Fruit fly (Drosophila melanogaster): ENCODE data around the gene CG17906.

The CG17906 gene

DNA sequence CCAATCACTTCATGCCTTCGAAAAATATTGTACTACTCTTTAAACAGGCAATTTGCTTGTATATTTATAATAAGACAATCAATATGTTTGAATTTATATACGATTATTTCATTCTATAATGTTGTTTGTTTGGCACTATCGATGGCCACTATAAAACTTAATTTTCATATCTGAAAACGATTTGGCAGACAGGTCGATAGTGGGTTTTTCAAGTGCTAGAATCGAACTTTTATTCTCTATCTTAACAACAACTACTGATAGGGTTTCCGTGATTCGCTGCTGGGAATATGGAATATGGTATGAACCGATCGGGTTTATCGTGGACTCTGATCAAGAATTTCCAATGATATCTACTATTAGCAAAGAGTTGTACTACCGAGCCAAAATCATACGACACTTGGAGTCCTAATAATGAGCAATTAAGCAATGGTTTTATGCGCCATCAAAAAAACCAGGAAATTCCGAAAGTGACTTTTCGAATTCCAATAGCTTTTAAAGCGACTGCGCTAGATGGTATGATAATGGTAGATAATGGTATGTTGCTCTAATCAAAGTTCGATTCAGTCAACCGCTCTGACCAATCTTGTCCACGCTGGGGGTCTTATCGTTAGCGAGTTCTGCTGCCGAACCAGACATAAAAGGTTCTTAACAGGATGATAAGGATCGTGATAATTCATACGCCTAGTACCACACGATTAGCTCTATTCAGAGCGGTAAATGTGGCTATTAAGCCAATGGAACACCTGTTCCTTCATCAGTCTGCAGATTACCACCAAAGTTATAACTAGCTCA, at the start of gene CG17906:
CG17906 (plus strand) TSS at position 742 of the 792 bp plus-strand sequence.
- TF ChIP-seq CG32121 (GFP tag; IDR thresholded peaks at IDR 0.05): no peak
- TF ChIP-seq D1 (tag; optimal IDR thresholded peaks at IDR 0.05): no peak
- TF ChIP-seq CG10348 (GFP tag; IDR thresholded peaks at IDR 0.05): no peak
- no peak for TF ChIP-seq CG34367 (tag; optimal IDR thresholded peaks at IDR 0.05)
- no peak for TF ChIP-seq Snoo (tag; optimal IDR thresholded peaks at IDR 0.05)
- TF ChIP-seq fd96Ca (GFP tag; IDR thresholded peaks at IDR 0.05): no peak
- no peak for TF ChIP-seq CG8159 (tag; optimal IDR thresholded peaks at IDR 0.05)
- no peak for TF ChIP-seq CG4496 (GFP tag; IDR thresholded peaks at IDR 0.05)
- no peak for TF ChIP-seq CG9948 (tag; optimal IDR thresholded peaks at IDR 0.05)
- TF ChIP-seq gl (tag; optimal IDR thresholded peaks at IDR 0.05): no peak
- TF ChIP-seq Pif1B (GFP tag; optimal IDR thresholded peaks at IDR 0.05): no peak
- TF ChIP-seq Ets98B (GFP tag; IDR thresholded peaks at IDR 0.05): no peak

DNA sequence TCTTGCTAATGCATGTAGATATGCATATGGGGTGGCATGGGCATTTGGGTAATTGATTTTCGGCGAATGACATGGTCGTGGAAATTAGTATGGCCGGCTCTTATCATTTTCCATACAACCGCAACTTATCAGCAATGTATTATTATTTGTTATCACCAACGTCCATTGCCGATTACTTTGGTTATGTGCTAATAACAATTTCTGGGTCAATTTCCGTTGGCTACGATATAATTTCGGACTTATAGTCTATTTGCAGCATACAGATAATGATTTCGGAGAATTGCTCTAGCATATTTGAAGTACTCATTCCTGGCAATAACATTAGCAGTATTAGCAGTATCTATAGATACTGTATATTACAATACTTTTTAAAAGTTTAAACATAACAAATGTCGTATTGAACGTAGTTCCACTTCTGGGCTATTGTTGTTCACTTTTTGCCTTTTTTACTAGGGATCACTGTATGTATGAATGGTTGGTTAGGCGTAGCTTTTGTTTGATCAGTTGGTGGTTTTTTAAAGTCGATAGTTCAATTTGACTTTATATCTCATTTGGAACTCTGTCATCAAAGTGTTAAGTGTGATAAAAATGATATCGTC, 47.4 kb upstream of the CG17906 start, which contains the start of gene CG46397:
CG46397 (plus strand) TSS at position 549 of the 599 bp plus-strand sequence.
- TF ChIP-seq fd96Ca (GFP tag; IDR thresholded peaks at IDR 0.05) (no peak), Ets98B (GFP tag; IDR thresholded peaks at IDR 0.05) (no peak), CG34367 (tag; optimal IDR thresholded peaks at IDR 0.05) (no peak), gl (tag; optimal IDR thresholded peaks at IDR 0.05) (no peak)

DNA sequence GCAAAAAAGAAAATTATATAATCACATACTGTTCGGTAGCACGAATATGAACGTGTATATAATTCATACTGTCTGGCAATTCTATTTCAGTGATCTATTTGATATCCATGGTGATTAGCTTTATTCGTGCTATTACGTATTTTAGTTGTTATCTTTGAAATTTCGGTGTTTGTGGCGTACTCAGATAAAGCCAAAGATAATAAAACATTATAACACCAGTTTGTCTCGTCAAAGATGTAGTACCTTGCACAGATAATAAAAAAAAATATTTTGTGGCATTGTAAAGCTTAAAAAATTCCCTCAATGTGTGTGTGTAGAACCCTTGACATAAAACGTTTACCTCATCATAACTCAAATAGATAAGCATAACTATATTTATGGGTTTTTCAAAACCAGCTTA, 46.2 kb upstream of the CG17906 start:
- TF ChIP-seq CG10348 (GFP tag; IDR thresholded peaks at IDR 0.05) (no peak), Ets98B (GFP tag; IDR thresholded peaks at IDR 0.05) (no peak), gl (tag; optimal IDR thresholded peaks at IDR 0.05) (no peak), fd96Ca (GFP tag; IDR thresholded peaks at IDR 0.05) (no peak), D1 (tag; optimal IDR thresholded peaks at IDR 0.05) (no peak), CG12605 (GFP tag; IDR thresholded peaks at IDR 0.05) (no peak), Snoo (tag; optimal IDR thresholded peaks at IDR 0.05) (no peak), CG17806 (tag; optimal IDR thresholded peaks at IDR 0.05) (no peak), CG13204 (GFP tag; optimal IDR thresholded peaks at IDR 0.05) (no peak), rn (GFP tag; IDR thresholded peaks at IDR 0.05) (no peak), CG8301 (tag; optimal IDR thresholded peaks at IDR 0.05) (no peak), CG4496 (GFP tag; IDR thresholded peaks at IDR 0.05) (no peak), CG8159 (tag; optimal IDR thresholded peaks at IDR 0.05) (no peak), Pif1B (GFP tag; optimal IDR thresholded peaks at IDR 0.05) (no peak), CG14655 (GFP tag; optimal IDR thresholded peaks at IDR 0.05) (no peak), Pif1A (GFP tag; optimal IDR thresholded peaks at IDR 0.05) (no peak), CG34367 (tag; optimal IDR thresholded peaks at IDR 0.05) (no peak), CG15710 (tag; optimal IDR thresholded peaks at IDR 0.05) (no peak), CG32121 (GFP tag; IDR thresholded peaks at IDR 0.05) (no peak)

DNA sequence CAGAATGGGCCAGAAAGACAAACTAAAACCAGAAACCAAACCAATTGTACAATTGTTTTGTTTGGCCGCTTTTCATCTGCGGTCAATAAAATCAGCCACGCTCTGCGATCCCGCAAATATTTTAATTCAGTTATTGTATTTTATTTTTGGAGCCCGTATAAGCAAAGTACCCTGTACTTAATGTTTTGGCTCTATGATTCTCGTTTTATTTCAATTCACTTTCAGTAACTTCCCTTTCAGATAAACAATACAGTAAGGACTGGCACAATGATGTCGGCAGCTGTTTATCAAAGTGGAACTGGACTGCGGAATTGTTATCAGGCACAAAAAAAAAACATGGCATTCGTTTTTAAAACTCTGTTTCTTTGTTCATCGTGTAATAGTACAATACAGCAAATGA, 45.5 kb upstream of the CG17906 start:
- TF ChIP-seq Pif1A (GFP tag; optimal IDR thresholded peaks at IDR 0.05) (no peak), Snoo (tag; optimal IDR thresholded peaks at IDR 0.05) (no peak), CG32121 (GFP tag; IDR thresholded peaks at IDR 0.05) (no peak), CG8159 (tag; optimal IDR thresholded peaks at IDR 0.05) (no peak), CG13204 (GFP tag; optimal IDR thresholded peaks at IDR 0.05) (no peak), CG34367 (tag; optimal IDR thresholded peaks at IDR 0.05) (no peak)

DNA sequence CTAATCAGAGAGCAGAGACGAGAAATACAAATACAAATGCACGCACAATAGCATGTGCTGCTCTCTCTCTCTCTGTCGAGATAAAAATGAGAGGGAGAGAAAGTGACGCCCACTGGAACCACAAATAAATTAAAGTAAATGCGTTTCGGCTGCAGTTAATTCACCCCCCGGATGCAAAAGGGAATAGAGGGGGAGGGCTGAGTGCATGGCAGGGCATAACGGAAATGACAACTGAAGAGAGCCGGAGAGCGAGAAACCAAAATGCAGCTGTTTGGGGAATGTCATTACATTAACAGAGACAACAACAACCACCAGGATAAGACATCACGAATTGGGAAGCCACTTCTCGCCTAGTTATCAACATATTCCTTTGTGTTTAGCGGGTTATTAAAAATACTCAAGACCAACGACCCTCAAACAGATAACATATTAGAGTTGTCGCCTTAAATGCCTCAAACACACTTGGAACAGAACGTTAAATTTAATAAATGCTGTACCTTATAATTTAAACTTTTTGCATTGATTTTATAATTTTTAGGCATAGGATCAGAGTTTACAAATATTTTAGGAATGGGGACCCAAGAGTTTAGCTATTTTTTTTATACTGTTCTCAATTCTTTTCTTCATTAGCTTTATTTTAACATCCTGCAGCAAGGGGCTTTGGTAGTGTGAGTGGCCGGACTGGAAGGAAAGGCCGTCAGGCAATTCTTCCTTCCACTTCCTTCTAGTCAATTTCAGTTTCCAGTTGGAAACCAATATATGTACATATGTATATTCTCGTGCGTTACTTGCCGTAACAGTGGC, 44.1 kb upstream of the CG17906 start:
- TF ChIP-seq CG32121 (GFP tag; IDR thresholded peaks at IDR 0.05) (no peak), CG8301 (tag; optimal IDR thresholded peaks at IDR 0.05) (peak; percentile 26), CG12605 (GFP tag; IDR thresholded peaks at IDR 0.05) (peak; percentile 41; the same call in 1 of the 2 replicates), CG34367 (tag; optimal IDR thresholded peaks at IDR 0.05) (peak; percentile 20), Pif1A (GFP tag; optimal IDR thresholded peaks at IDR 0.05) (peak; percentile 65), CG9948 (tag; optimal IDR thresholded peaks at IDR 0.05) (peak; percentile 75), CG10348 (GFP tag; IDR thresholded peaks at IDR 0.05) (no peak), D1 (tag; optimal IDR thresholded peaks at IDR 0.05) (peak; percentile 51), CG4496 (GFP tag; IDR thresholded peaks at IDR 0.05) (0 out of 3 replicates have a peak, but pooled peaks have one; percentile 51), Pif1B (GFP tag; optimal IDR thresholded peaks at IDR 0.05) (peak; percentile 50), EcR (GFP tag; optimal IDR thresholded peaks at IDR 0.05) (peak; percentile 67), fd96Ca (GFP tag; IDR thresholded peaks at IDR 0.05) (no peak), CG13204 (GFP tag; optimal IDR thresholded peaks at IDR 0.05) (no peak), gl (tag; optimal IDR thresholded peaks at IDR 0.05) (no peak), Ets98B (GFP tag; IDR thresholded peaks at IDR 0.05) (peak; percentile 27; the same call in 1 of the 2 replicates), CG15710 (tag; optimal IDR thresholded peaks at IDR 0.05) (peak; percentile 62), Snoo (tag; optimal IDR thresholded peaks at IDR 0.05) (peak; percentile 64), CG14655 (GFP tag; optimal IDR thresholded peaks at IDR 0.05) (peak; percentile 73), rn (GFP tag; IDR thresholded peaks at IDR 0.05) (no peak), CG17806 (tag; optimal IDR thresholded peaks at IDR 0.05) (peak; percentile 62), CG8159 (tag; optimal IDR thresholded peaks at IDR 0.05) (peak; percentile 80)
